Worm (Caenorhabditis elegans) whole organism, late embryonic: ENCODE measurements around the gene pie-1.

ENCODE experiments used
- F13H6.1 ChIP-seq: sonication (generic microtip); optimal IDR thresholded peaks from 2 replicates; lab custom pipeline; 2016; ENCODE audit warnings: missing genetic modification characterization, missing compliant biosample characterization
- ceh-19 ChIP-seq: fragments of 200-800 bp; sonication (Bioruptor generic); optimal IDR thresholded peaks from 2 replicates; lab custom pipeline; 2018; ENCODE audit warnings: mild to moderate bottlenecking, missing genetic modification characterization, missing compliant biosample characterization
- ceh-31 ChIP-seq: sonication (generic microtip); optimal IDR thresholded peaks from 2 replicates; lab custom pipeline; 2016; ENCODE audit warnings: missing genetic modification characterization, missing compliant biosample characterization
- ceh-45 ChIP-seq: fragments of 200-800 bp; sonication (Bioruptor generic); IDR thresholded peaks from 2 replicates; pipeline ENCODE4 v1.3.6; 2022; ENCODE audit warnings: missing genetic modification reagents, missing genetic modification characterization, missing compliant biosample characterization
- ceh-9 ChIP-seq: sonication (generic microtip); optimal IDR thresholded peaks from 2 replicates; lab custom pipeline; 2016; ENCODE audit warnings: mild to moderate bottlenecking, missing genetic modification characterization, inconsistent platforms, missing compliant biosample characterization
- elt-2 ChIP-seq: sonication (generic microtip); optimal IDR thresholded peaks from 2 replicates; lab custom pipeline; 2016; ENCODE audit warnings: missing genetic modification reagents, missing genetic modification characterization, missing compliant biosample characterization
- ets-4 ChIP-seq: sonication (generic microtip); optimal IDR thresholded peaks from 2 replicates; lab custom pipeline; 2016; ENCODE audit warnings: missing genetic modification characterization, missing compliant biosample characterization
- fkh-10 ChIP-seq: fragments of 150-350 bp; optimal IDR thresholded peaks from 2 replicates; lab custom pipeline; 2014; ENCODE audit warnings: missing biosample characterization, missing genetic modification reagents, missing genetic modification characterization
- hlh-30 ChIP-seq: sonication (generic microtip); optimal IDR thresholded peaks from 2 replicates; lab custom pipeline; 2017; ENCODE audit warnings: antibody characterized with exemption, missing genetic modification characterization, missing compliant biosample characterization; ENCODE audit not compliant: insufficient read depth
- nhr-11 ChIP-seq: fragments of 150-350 bp; optimal IDR thresholded peaks from 2 replicates; lab custom pipeline; 2014; ENCODE audit warnings: missing biosample characterization, missing genetic modification characterization
- nhr-232 ChIP-seq: sonication (generic microtip); optimal IDR thresholded peaks from 2 replicates; lab custom pipeline; 2016; ENCODE audit warnings: missing genetic modification characterization, missing compliant biosample characterization
- sdc-2 ChIP-seq: sonication (generic microtip); optimal IDR thresholded peaks from 2 replicates; lab custom pipeline; 2016; ENCODE audit warnings: missing genotype, missing genetic modification characterization, missing compliant biosample characterization
- sox-4 ChIP-seq: sonication (generic microtip); optimal IDR thresholded peaks from 2 replicates; lab custom pipeline; 2017; ENCODE audit warnings: mild to moderate bottlenecking, missing genetic modification characterization, inconsistent platforms, missing compliant biosample characterization
- unc-86 ChIP-seq: sonication (generic microtip); optimal IDR thresholded peaks from 2 replicates; lab custom pipeline; 2016; ENCODE audit warnings: missing genetic modification characterization, missing compliant biosample characterization

- TF ChIP-seq nhr-11 (tag; lab: Kevin White, UChicago) (no peak), ceh-19 (GFP tag; lab: Kevin White, UChicago) (no peak), elt-2 (tag; lab: Kevin White, UChicago) (no peak), ets-4 (no peak), unc-86 (tag; lab: Kevin White, UChicago) (no peak), sdc-2 (no peak), ceh-45 (GFP tag; lab: Robert Waterston, UW) (no peak), ceh-31 (tag; lab: Kevin White, UChicago) (no peak), F13H6.1 (tag; lab: Kevin White, UChicago) (no peak), sox-4 (no peak), hlh-30 (tag; lab: Kevin White, UChicago) (no peak), nhr-232 (no peak), fkh-10 (GFP tag; lab: Kevin White, UChicago) (no peak), ceh-9 (tag; lab: Kevin White, UChicago) (no peak)
Measured at ce11 chrIII:12434104-12434503, 7.4 kb downstream of the pie-1 start, which contains the start of gene Y49E10.27.
